Worm (Caenorhabditis elegans) whole organism, midembryonic: Measurements from ENCODE around the gene Y37E11B.10.

Experiments used
- T22C8.4 ChIP-seq: fragments of 200-800 bp; sonication (Bioruptor generic); IDR thresholded peaks from 2 replicates; pipeline ENCODE4 v1.3.6; 2022; ENCODE audit warnings: missing genetic modification characterization, missing compliant biosample characterization
- cog-1 ChIP-seq: sonication (generic microtip); optimal IDR thresholded peaks from 2 replicates; lab custom pipeline; 2016; ENCODE audit warnings: missing genetic modification characterization, missing compliant biosample characterization
- flt-1 ChIP-seq: fragments of 200-800 bp; sonication (Bioruptor generic); IDR thresholded peaks from 2 replicates; pipeline ENCODE4 v1.3.6; 2022; ENCODE audit warnings: missing genetic modification characterization, missing compliant biosample characterization
- klf-2 ChIP-seq: fragments of 200-800 bp; sonication (Bioruptor generic); conservative IDR thresholded peaks from 2 replicates; pipeline ENCODE4 v1.3.6; 2022; ENCODE audit warnings: missing genetic modification reagents, missing genetic modification characterization, missing compliant biosample characterization
- med-1 ChIP-seq: sonication (generic microtip); optimal IDR thresholded peaks from 2 replicates; lab custom pipeline; 2017; ENCODE audit warnings: missing genetic modification characterization, mild to moderate bottlenecking, missing compliant biosample characterization, antibody characterized with exemption, missing genetic modification reagents; ENCODE audit not compliant: insufficient read depth
- ref-1 ChIP-seq: fragments of 200-800 bp; sonication (Bioruptor generic); conservative IDR thresholded peaks from 2 replicates; pipeline ENCODE4 v1.3.6; 2022; ENCODE audit warnings: missing genetic modification reagents, missing genetic modification characterization, missing compliant biosample characterization
- tab-1 ChIP-seq: fragments of 200-800 bp; sonication (Bioruptor generic); IDR thresholded peaks from 2 replicates; pipeline ENCODE4 v1.3.6; 2022; ENCODE audit warnings: missing genetic modification characterization, missing compliant biosample characterization
- ztf-23 ChIP-seq: fragments of 200-800 bp; sonication (Bioruptor generic); IDR thresholded peaks from 2 replicates; pipeline ENCODE4 v1.3.6; 2022; ENCODE audit warnings: missing genetic modification reagents, missing genetic modification characterization, missing compliant biosample characterization
- ztf-29 ChIP-seq: fragments of 200-800 bp; sonication (Bioruptor generic); IDR thresholded peaks from 2 replicates; pipeline ENCODE4 v1.3.6; 2022; ENCODE audit warnings: missing genetic modification reagents, missing genetic modification characterization, missing compliant biosample characterization

DNA sequence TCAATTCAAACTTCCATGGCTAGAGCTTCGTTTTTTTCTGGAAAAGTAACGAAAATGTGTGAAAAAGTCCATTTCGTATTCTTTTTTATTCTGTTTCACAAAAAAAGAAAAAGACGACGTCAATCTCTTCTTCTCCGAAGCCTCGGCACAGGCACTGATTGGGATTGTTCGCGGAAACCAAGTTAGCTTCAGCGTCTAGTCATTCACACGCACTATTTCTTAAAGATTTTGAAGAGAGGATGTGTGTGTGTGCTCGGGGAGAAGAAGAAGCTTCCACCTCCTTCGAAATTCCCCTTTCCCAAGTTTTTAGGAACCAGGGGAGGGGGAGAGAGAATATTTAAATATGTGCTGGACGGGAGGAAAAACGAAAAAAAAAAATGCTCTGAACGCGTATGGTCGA is 20.2 kb upstream of the Y37E11B.10 start:
- no peak for TF ChIP-seq flt-1 (GFP tag; lab: Robert Waterston, UW)
- TF ChIP-seq cog-1 = no peak
- TF ChIP-seq ref-1 (GFP tag; lab: Robert Waterston, UW) = no peak
- TF ChIP-seq klf-2 = no peak
- TF ChIP-seq med-1 (GFP tag; lab: Kevin White, UChicago) = no peak
- no peak for TF ChIP-seq tab-1 (GFP tag; lab: Robert Waterston, UW)
- no peak for TF ChIP-seq T22C8.4 (GFP tag; lab: Robert Waterston, UW)
- no peak for TF ChIP-seq ztf-23 (GFP tag; lab: Robert Waterston, UW)
- TF ChIP-seq ztf-29 (GFP tag; lab: Robert Waterston, UW) = no peak
